Fruit fly (Drosophila melanogaster) whole organism, embryonic: ENCODE measurements around the gene Jon99Fii.

Source experiments
- CG11695 ChIP-seq: fragments of 200-800 bp; sonication (Bioruptor generic); IDR thresholded peaks from 3 replicates; pipeline ENCODE4 v1.3.6; 2022; ENCODE audit warnings: missing biosample characterization, missing genetic modification characterization
- CG12942 ChIP-seq: fragments of 200-800 bp; sonication (Bioruptor generic); optimal IDR thresholded peaks from 3 replicates; lab custom pipeline; 2016; ENCODE audit warnings: missing biosample characterization, missing genetic modification characterization
- CG14860 ChIP-seq: fragments of 200-800 bp; sonication (Bioruptor generic); IDR thresholded peaks from 3 replicates; pipeline ENCODE4 v1.3.6; 2022; ENCODE audit warnings: missing biosample characterization, missing genetic modification characterization; ENCODE audit not compliant: partially characterized antibody
- CG15514 ChIP-seq: fragments of 200-800 bp; sonication (Bioruptor generic); optimal IDR thresholded peaks from 3 replicates; lab custom pipeline; 2017; ENCODE audit warnings: missing biosample characterization, missing genetic modification characterization, mild to moderate bottlenecking, moderate library complexity, missing genetic modification reagents
- CG1603 ChIP-seq: fragments of 200-800 bp; sonication (Bioruptor generic); optimal IDR thresholded peaks from 2 replicates; lab custom pipeline; 2019; ENCODE audit warnings: missing biosample characterization, mild to moderate bottlenecking, missing genetic modification characterization, moderate library complexity
- CG17361 ChIP-seq: fragments of 200-800 bp; sonication (Bioruptor generic); IDR thresholded peaks from 3 replicates; pipeline ENCODE4 v1.3.6; 2022; ENCODE audit warnings: missing biosample characterization, missing genetic modification characterization
- CG2199 ChIP-seq: fragments of 200-800 bp; sonication (Bioruptor generic); IDR thresholded peaks from 3 replicates; pipeline ENCODE4 v1.3.6; 2022; ENCODE audit warnings: missing biosample characterization, missing genetic modification characterization
- CG3163 ChIP-seq: fragments of 200-800 bp; sonication (Bioruptor generic); optimal IDR thresholded peaks from 3 replicates; lab custom pipeline; 2016; ENCODE audit warnings: missing biosample characterization, missing genetic modification characterization
- CG3726 ChIP-seq: fragments of 200-800 bp; sonication (Bioruptor generic); IDR thresholded peaks from 3 replicates; pipeline ENCODE4, ENCODE4 v1.3.6; 2022; ENCODE audit warnings: missing biosample characterization, missing genetic modification characterization
- CG6272 ChIP-seq: fragments of 200-800 bp; sonication (Bioruptor generic); IDR thresholded peaks from 2 replicates; pipeline ENCODE4 v1.3.6; 2022; ENCODE audit warnings: missing biosample characterization, missing genetic modification characterization
- CG9797 ChIP-seq: fragments of 200-800 bp; sonication (Bioruptor generic); optimal IDR thresholded peaks from 3 replicates; lab custom pipeline; 2018; ENCODE audit warnings: missing biosample characterization, mild to moderate bottlenecking, missing genetic modification characterization
- CHES-1-like ChIP-seq: fragments of 200-800 bp; sonication (Bioruptor generic); optimal IDR thresholded peaks from 2 replicates; lab custom pipeline; 2016; ENCODE audit warnings: missing biosample characterization, missing genetic modification characterization
- D ChIP-seq, 2 experiments: fragments of 200-800 bp in 1 of 2; fragments of >200 bp in 1 of 2; sonication (Bioruptor generic) in 1 of 2; optimal IDR thresholded peaks; 2 replicates in 1 of 2; 3 replicates in 1 of 2; lab custom pipeline; 2017; ENCODE audit warnings: mild to moderate bottlenecking in 1 of 2, missing biosample characterization in 1 of 2, missing genetic modification characterization in 1 of 2, missing genetic modification reagents in 1 of 2
- Doc2 ChIP-seq: fragments of 200-800 bp; sonication (Bioruptor generic); IDR thresholded peaks from 2 replicates; pipeline ENCODE4 v1.3.6; 2022; ENCODE audit warnings: missing biosample characterization, missing genetic modification characterization
- Ets97D ChIP-seq: fragments of 200-800 bp; sonication (Bioruptor generic); optimal IDR thresholded peaks from 3 replicates; lab custom pipeline; 2016; ENCODE audit warnings: missing biosample characterization, missing genetic modification characterization
- H15 ChIP-seq: fragments of 200-800 bp; sonication (Bioruptor generic); IDR thresholded peaks from 3 replicates; pipeline ENCODE4 v1.3.6; 2022; ENCODE audit warnings: missing biosample characterization, missing genetic modification characterization
- Hey ChIP-seq: fragments of 200-800 bp; sonication (Bioruptor generic); optimal IDR thresholded peaks from 3 replicates; lab custom pipeline; 2018; ENCODE audit warnings: missing biosample characterization, mild to moderate bottlenecking, missing genetic modification characterization
- Hr51 ChIP-seq, 2 experiments: fragments of 200-800 bp; sonication (Bioruptor generic); optimal IDR thresholded peaks; 2 replicates in 1 of 2; 3 replicates in 1 of 2; lab custom pipeline; 2016 to 2018; ENCODE audit warnings: missing biosample characterization in 2 of 2, missing genetic modification characterization in 2 of 2, mild to moderate bottlenecking in 1 of 2, moderate library complexity in 1 of 2
- MTF-1 ChIP-seq: fragments of 200-800 bp; sonication (Bioruptor generic); optimal IDR thresholded peaks from 2 replicates; lab custom pipeline; 2018; ENCODE audit warnings: missing biosample characterization, mild to moderate bottlenecking, missing genetic modification characterization, borderline replicate concordance
- Meics ChIP-seq: fragments of 200-800 bp; sonication (Bioruptor generic); optimal IDR thresholded peaks from 2 replicates; lab custom pipeline; 2017; ENCODE audit warnings: missing biosample characterization, mild to moderate bottlenecking, missing genetic modification characterization
- Pdp1 ChIP-seq, 2 experiments: fragments of 200-800 bp; sonication (Bioruptor generic); optimal IDR thresholded peaks; 3 replicates each; lab custom pipeline; 2016; ENCODE audit warnings: missing biosample characterization in 2 of 2, missing genetic modification characterization in 2 of 2, mild to moderate bottlenecking in 1 of 2, moderate library complexity in 1 of 2
- Ssrp ChIP-seq: fragments of 200-800 bp; sonication (Bioruptor generic); optimal IDR thresholded peaks from 2 replicates; lab custom pipeline; 2018; ENCODE audit warnings: missing biosample characterization, mild to moderate bottlenecking, missing genetic modification characterization, moderate library complexity
- Trl ChIP-seq, 3 experiments: fragments of >200 bp in 2 of 3; fragments of 200-800 bp in 1 of 3; sonication (Bioruptor generic) in 1 of 3; optimal IDR thresholded peaks; 2 replicates in 1 of 3; 3 replicates in 2 of 3; lab custom pipeline; 2016 to 2017; ENCODE audit warnings: missing biosample characterization in 1 of 3, missing genetic modification characterization in 1 of 3
- Vsx1 ChIP-seq: fragments of 200-800 bp; sonication (Bioruptor generic); optimal IDR thresholded peaks from 2 replicates; lab custom pipeline; 2017; ENCODE audit warnings: missing biosample characterization, mild to moderate bottlenecking, missing genetic modification characterization, missing genetic modification reagents
- al ChIP-seq: fragments of 200-800 bp; sonication (Bioruptor generic); IDR thresholded peaks from 2 replicates; pipeline ENCODE4 v1.3.6; 2022; ENCODE audit warnings: missing biosample characterization, missing genetic modification characterization
- br ChIP-seq: fragments of >200 bp; optimal IDR thresholded peaks from 2 replicates; lab custom pipeline; 2017
- caup ChIP-seq: fragments of 200-800 bp; sonication (Bioruptor generic); optimal IDR thresholded peaks from 3 replicates; lab custom pipeline; 2017; ENCODE audit warnings: missing biosample characterization, mild to moderate bottlenecking, missing genetic modification characterization, moderate library complexity; ENCODE audit not compliant: severe bottlenecking
- cg ChIP-seq: fragments of 200-800 bp; sonication (Bioruptor generic); optimal IDR thresholded peaks from 3 replicates; lab custom pipeline; 2019; ENCODE audit warnings: missing biosample characterization, mild to moderate bottlenecking, missing genetic modification characterization, moderate library complexity
- chif ChIP-seq, 2 experiments: fragments of 200-800 bp; sonication (Bioruptor generic); optimal IDR thresholded peaks; 3 replicates each; lab custom pipeline; 2016; ENCODE audit warnings: missing biosample characterization in 2 of 2, missing genetic modification characterization in 2 of 2
- croc ChIP-seq: fragments of 200-800 bp; sonication (Bioruptor generic); conservative IDR thresholded peaks from 3 replicates; pipeline ENCODE4 v1.3.6; 2022; ENCODE audit warnings: missing biosample characterization, missing genetic modification characterization
- ems ChIP-seq: fragments of 200-800 bp; sonication (Bioruptor generic); optimal IDR thresholded peaks from 3 replicates; lab custom pipeline; 2016; ENCODE audit warnings: missing biosample characterization, missing genetic modification characterization
- gcm2 ChIP-seq: fragments of 200-800 bp; sonication (Bioruptor generic); optimal IDR thresholded peaks from 2 replicates; lab custom pipeline; 2016; ENCODE audit warnings: missing biosample characterization, missing genetic modification characterization
- gro ChIP-seq: fragments of 200-800 bp; sonication (Bioruptor generic); optimal IDR thresholded peaks from 2 replicates; lab custom pipeline; 2016; ENCODE audit warnings: missing biosample characterization, missing genetic modification characterization
- knrl ChIP-seq: fragments of 200-800 bp; sonication (Bioruptor generic); IDR thresholded peaks from 3 replicates; pipeline ENCODE4 v1.3.6; 2022; ENCODE audit warnings: missing biosample characterization, missing genetic modification characterization; ENCODE audit not compliant: partially characterized antibody
- lola ChIP-seq, 3 experiments: fragments of >200 bp in 2 of 3; fragments of 200-800 bp in 1 of 3; sonication (Bioruptor generic) in 1 of 3; optimal IDR thresholded peaks; 2 replicates each; lab custom pipeline; 2017 to 2019; ENCODE audit warnings: missing biosample characterization in 3 of 3, missing genetic modification characterization in 3 of 3, mild to moderate bottlenecking in 1 of 3, moderate library complexity in 1 of 3
- mirr ChIP-seq: fragments of 200-800 bp; sonication (Bioruptor generic); optimal IDR thresholded peaks from 3 replicates; lab custom pipeline; 2018; ENCODE audit warnings: missing biosample characterization, mild to moderate bottlenecking, missing genetic modification characterization
- pan ChIP-seq, 4 experiments: fragments of >200 bp in 3 of 4; fragments of 200-800 bp in 1 of 4; sonication (Bioruptor generic) in 1 of 4; optimal IDR thresholded peaks in 3 of 4; IDR thresholded peaks in 1 of 4; 2 replicates each; pipeline versions ENCODE4 v1.3.6 to Lab custom; 2017 to 2022; ENCODE audit warnings: missing biosample characterization in 2 of 4, missing genetic modification characterization in 2 of 4, mixed read lengths in 1 of 4
- ro ChIP-seq: fragments of 200-800 bp; sonication (Bioruptor generic); IDR thresholded peaks from 2 replicates; pipeline ENCODE4 v1.3.6; 2022; ENCODE audit warnings: missing biosample characterization, missing genetic modification characterization
- sisA ChIP-seq: fragments of 200-800 bp; sonication (Bioruptor generic); IDR thresholded peaks from 2 replicates; pipeline ENCODE4 v1.3.6; 2022; ENCODE audit warnings: missing biosample characterization, missing genetic modification characterization
- sna ChIP-seq: fragments of 200-800 bp; sonication (Bioruptor generic); IDR thresholded peaks from 2 replicates; pipeline ENCODE4 v1.3.6; 2022; ENCODE audit warnings: missing biosample characterization, missing genetic modification characterization; ENCODE audit not compliant: partially characterized antibody
- so ChIP-seq: fragments of 200-800 bp; sonication (Bioruptor generic); IDR thresholded peaks from 3 replicates; pipeline ENCODE4 v1.3.6; 2022; ENCODE audit warnings: missing biosample characterization, missing genetic modification characterization
- stc ChIP-seq: fragments of 200-800 bp; sonication (Bioruptor generic); IDR thresholded peaks from 2 replicates; pipeline ENCODE4 v1.3.6; 2022; ENCODE audit warnings: missing biosample characterization, missing genetic modification characterization
- trem ChIP-seq: fragments of 200-800 bp; optimal IDR thresholded peaks from 3 replicates; lab custom pipeline; 2019; ENCODE audit warnings: missing biosample characterization, mild to moderate bottlenecking, missing genetic modification characterization, moderate library complexity
- usp ChIP-seq: fragments of >200 bp; optimal IDR thresholded peaks from 2 replicates; lab custom pipeline; 2017; ENCODE audit warnings: missing biosample characterization, missing genetic modification characterization
- zen ChIP-seq: fragments of 200-800 bp; sonication (Bioruptor generic); optimal IDR thresholded peaks from 3 replicates; lab custom pipeline; 2018; ENCODE audit warnings: missing biosample characterization, mild to moderate bottlenecking, missing genetic modification characterization, moderate library complexity
- zf30C ChIP-seq: fragments of 200-800 bp; sonication (Bioruptor generic); optimal IDR thresholded peaks from 3 replicates; lab custom pipeline; 2018; ENCODE audit warnings: missing biosample characterization, mild to moderate bottlenecking, missing genetic modification characterization
- zfh1 ChIP-seq: fragments of 200-800 bp; sonication (Bioruptor generic); IDR thresholded peaks from 3 replicates; pipeline ENCODE4 v1.3.6; 2022; ENCODE audit warnings: missing biosample characterization, missing genetic modification characterization

Gene Jon99Fii

dm6 chr3R:30531989-30532653 is 44.4 kb upstream of the Jon99Fii start, which contains the start of gene tmod (continued):
- no peak for TF ChIP-seq gcm2
- TF ChIP-seq CG2199: no peak
- TF ChIP-seq CG3163 (GFP tag; lab: Kevin White, UChicago): no peak
- peak; percentile 27 to 56 for TF ChIP-seq chif (GFP tag; optimal IDR thresholded peaks at IDR 0.05; lab: Kevin White, UChicago)
- 0 out of 2 replicates have a peak, but pooled peaks have one; percentile 42 for TF ChIP-seq sisA (GFP tag; lab: Robert Waterston, UW)
- TF ChIP-seq knrl: no peak
- no peak for TF ChIP-seq ro
- TF ChIP-seq CG6272: no peak
- peak; percentile 62 for TF ChIP-seq Ssrp (tag; lab: Kevin White, UChicago)
- 0 out of 2 replicates have a peak, but pooled peaks have one; percentile 6 for TF ChIP-seq stc (GFP tag; lab: Robert Waterston, UW)
- TF ChIP-seq Trl (optimal IDR thresholded peaks at IDR 0.05; lab: Kevin White, UChicago): peak; percentile 79 to 84
- TF ChIP-seq Trl (GFP tag; optimal IDR thresholded peaks at IDR 0.05; lab: Kevin White, UChicago): no peak
- TF ChIP-seq zfh1 (GFP tag; lab: Robert Waterston, UW): 0 out of 3 replicates have a peak, but pooled peaks have one; percentile 29
- TF ChIP-seq CG9797: no peak
- peak in 1 of 2 experiments; percentile 64 for TF ChIP-seq Hr51 (GFP tag; optimal IDR thresholded peaks at IDR 0.05; lab: Kevin White, UChicago)
- TF ChIP-seq pan (optimal IDR thresholded peaks at IDR 0.05; lab: Kevin White, UChicago): no peak
- TF ChIP-seq pan (GFP tag; optimal IDR thresholded peaks at IDR 0.05 in 1 of 2, IDR thresholded peaks at IDR 0.05 in 1 of 2): no peak
- no peak for TF ChIP-seq sna (GFP tag; lab: Robert Waterston, UW)
- peak; percentile 3 for TF ChIP-seq zen (tag; lab: Kevin White, UChicago)
- peak; percentile 24 for TF ChIP-seq caup (GFP tag; lab: Kevin White, UChicago)
- no peak for TF ChIP-seq Vsx1
- TF ChIP-seq Meics (GFP tag; lab: Kevin White, UChicago): peak; percentile 44
- peak; percentile 7 for TF ChIP-seq Ets97D (GFP tag; lab: Kevin White, UChicago)
- TF ChIP-seq CG3726 (GFP tag; lab: Robert Waterston, UW): no peak
- TF ChIP-seq gro (GFP tag; lab: Kevin White, UChicago): no peak
- TF ChIP-seq trem (tag; lab: Kevin White, UChicago): peak; percentile 59
- TF ChIP-seq CG1603 (tag; lab: Kevin White, UChicago): peak; percentile 45
- TF ChIP-seq MTF-1: no peak
- TF ChIP-seq D (optimal IDR thresholded peaks at IDR 0.05; lab: Kevin White, UChicago): no peak
- peak; percentile 38 for TF ChIP-seq D (GFP tag; optimal IDR thresholded peaks at IDR 0.05; lab: Kevin White, UChicago)
- no peak for TF ChIP-seq usp
- peak; percentile 45 for TF ChIP-seq CG15514 (GFP tag; lab: Kevin White, UChicago)
- TF ChIP-seq H15 (GFP tag; lab: Robert Waterston, UW): no peak
- peak; percentile 13 for TF ChIP-seq ems (GFP tag; lab: Kevin White, UChicago)
- TF ChIP-seq mirr (GFP tag; lab: Kevin White, UChicago): peak; percentile 32
- no peak for TF ChIP-seq CG17361 (GFP tag; lab: Robert Waterston, UW)
- peak in 1 of 3 experiments; percentile 49 for TF ChIP-seq lola (GFP tag; optimal IDR thresholded peaks at IDR 0.05; lab: Kevin White, UChicago)
- TF ChIP-seq cg (GFP tag; lab: Kevin White, UChicago): no peak
- peak; percentile 27 for TF ChIP-seq CG12942 (GFP tag; lab: Kevin White, UChicago)
- TF ChIP-seq br: no peak
- TF ChIP-seq CHES-1-like (GFP tag; lab: Kevin White, UChicago): no peak
- TF ChIP-seq croc (GFP tag; lab: Robert Waterston, UW): peak; percentile 21; the same call in 1 of the 3 replicates
- peak in 1 of 2 experiments; percentile 53 for TF ChIP-seq Pdp1 (GFP tag; optimal IDR thresholded peaks at IDR 0.05; lab: Kevin White, UChicago)
- TF ChIP-seq CG14860 (GFP tag; lab: Robert Waterston, UW): no peak
- no peak for TF ChIP-seq Doc2 (GFP tag; lab: Robert Waterston, UW)
- peak; percentile 32 for TF ChIP-seq zf30C (GFP tag; lab: Kevin White, UChicago)
- no peak for TF ChIP-seq al (GFP tag; lab: Robert Waterston, UW)
- TF ChIP-seq so (GFP tag; lab: Robert Waterston, UW): no peak
- TF ChIP-seq CG11695 (GFP tag; lab: Robert Waterston, UW): no peak
- no peak for TF ChIP-seq Hey (tag; lab: Kevin White, UChicago)
